Fruit fly (Drosophila melanogaster) whole organism, embryonic: ENCODE measurements around the gene CG16852.

Source experiments
- Bgb ChIP-seq: fragments of 200-800 bp; sonication (Bioruptor generic); IDR thresholded peaks from 2 replicates; pipeline ENCODE4 v1.3.6; 2022; ENCODE audit warnings: missing biosample characterization, missing genetic modification characterization; ENCODE audit not compliant: partially characterized antibody
- Bteb2 ChIP-seq: fragments of 200-800 bp; sonication (Bioruptor generic); optimal IDR thresholded peaks from 2 replicates; lab custom pipeline; 2016; ENCODE audit warnings: missing biosample characterization, missing genetic modification characterization
- CG1233 ChIP-seq: fragments of 200-800 bp; sonication (Bioruptor generic); optimal IDR thresholded peaks from 4 replicates; lab custom pipeline; 2018; ENCODE audit warnings: missing biosample characterization, mild to moderate bottlenecking, missing genetic modification characterization
- CG13287 ChIP-seq: fragments of 200-800 bp; sonication (Bioruptor generic); IDR thresholded peaks from 2 replicates; pipeline ENCODE4 v1.3.6; 2022; ENCODE audit warnings: missing biosample characterization, missing genetic modification characterization; ENCODE audit not compliant: partially characterized antibody
- CG13424 ChIP-seq: fragments of 200-800 bp; sonication (Bioruptor generic); optimal IDR thresholded peaks from 2 replicates; lab custom pipeline; 2019; ENCODE audit warnings: missing biosample characterization, mild to moderate bottlenecking, missing genetic modification characterization, moderate library complexity
- CG14710 ChIP-seq: fragments of 200-800 bp; sonication (Bioruptor generic); optimal IDR thresholded peaks from 3 replicates; lab custom pipeline; 2019; ENCODE audit warnings: missing biosample characterization, mild to moderate bottlenecking, missing genetic modification characterization, moderate library complexity
- CG1792 ChIP-seq: fragments of 200-800 bp; sonication (Bioruptor generic); optimal IDR thresholded peaks from 2 replicates; lab custom pipeline; 2016; ENCODE audit warnings: missing biosample characterization, missing genetic modification characterization
- CG2199 ChIP-seq: fragments of 200-800 bp; sonication (Bioruptor generic); IDR thresholded peaks from 3 replicates; pipeline ENCODE4 v1.3.6; 2022; ENCODE audit warnings: missing biosample characterization, missing genetic modification characterization
- CG2889 ChIP-seq: fragments of 200-800 bp; sonication (Bioruptor generic); IDR thresholded peaks from 3 replicates; pipeline ENCODE4 v1.3.6; 2022; ENCODE audit warnings: missing biosample characterization, missing genetic modification characterization
- CG32772 ChIP-seq: fragments of 200-800 bp; sonication (Bioruptor generic); IDR thresholded peaks from 2 replicates; pipeline ENCODE4 v1.3.6; 2022; ENCODE audit warnings: missing biosample characterization, missing genetic modification characterization
- CG33557 ChIP-seq: fragments of 200-800 bp; sonication (Bioruptor generic); optimal IDR thresholded peaks from 2 replicates; lab custom pipeline; 2019; ENCODE audit warnings: missing biosample characterization, mild to moderate bottlenecking, missing genetic modification characterization, moderate library complexity
- CG5953 ChIP-seq: fragments of 200-800 bp; sonication (Bioruptor generic); IDR thresholded peaks from 2 replicates; pipeline ENCODE4 v1.3.6; 2022; ENCODE audit warnings: missing biosample characterization, missing genetic modification characterization
- CG7987 ChIP-seq: fragments of 200-800 bp; sonication (Bioruptor generic); optimal IDR thresholded peaks from 2 replicates; lab custom pipeline; 2018; ENCODE audit warnings: missing biosample characterization, mild to moderate bottlenecking, missing genetic modification characterization, moderate library complexity
- CG8359 ChIP-seq: fragments of 200-800 bp; sonication (Bioruptor generic); optimal IDR thresholded peaks from 2 replicates; lab custom pipeline; 2017; ENCODE audit warnings: missing biosample characterization, mild to moderate bottlenecking, missing genetic modification characterization, borderline replicate concordance
- CTCF ChIP-seq: fragments of 200-800 bp; sonication (Bioruptor generic); optimal IDR thresholded peaks from 2 replicates; lab custom pipeline; 2017; ENCODE audit warnings: missing biosample characterization, mild to moderate bottlenecking, missing genetic modification characterization, moderate library complexity
- Dll ChIP-seq: fragments of 200-800 bp; sonication (Bioruptor generic); IDR thresholded peaks from 4 replicates; pipeline ENCODE4 v1.3.6; 2022; ENCODE audit warnings: missing biosample characterization, missing genetic modification characterization; ENCODE audit not compliant: partially characterized antibody
- Ets65A ChIP-seq: fragments of 200-800 bp; sonication (Bioruptor generic); peaks from one replicate; lab custom pipeline; 2016; ENCODE audit warnings: missing biosample characterization, missing genetic modification characterization
- Hsf ChIP-seq: fragments of 200-800 bp; sonication (Bioruptor generic); optimal IDR thresholded peaks from 3 replicates; lab custom pipeline; 2016; ENCODE audit warnings: missing biosample characterization, missing genetic modification characterization
- Lim3 ChIP-seq: fragments of 200-800 bp; sonication (Bioruptor generic); IDR thresholded peaks from 2 replicates; pipeline ENCODE4 v1.3.6; 2022; ENCODE audit warnings: missing biosample characterization, missing genetic modification characterization
- NK7.1 ChIP-seq: fragments of 200-800 bp; sonication (Bioruptor generic); optimal IDR thresholded peaks from 3 replicates; lab custom pipeline; 2016; ENCODE audit warnings: missing biosample characterization, missing genetic modification characterization
- Neu2 ChIP-seq: fragments of 200-800 bp; sonication (Bioruptor generic); optimal IDR thresholded peaks from 3 replicates; lab custom pipeline; 2016; ENCODE audit warnings: missing biosample characterization, missing genetic modification characterization, borderline replicate concordance
- Oaz ChIP-seq: fragments of 200-800 bp; sonication (Bioruptor generic); IDR thresholded peaks from 2 replicates; pipeline ENCODE4 v1.3.6; 2022; ENCODE audit warnings: missing biosample characterization, missing genetic modification characterization
- Poxn ChIP-seq: fragments of 200-800 bp; sonication (Bioruptor generic); IDR thresholded peaks from 2 replicates; pipeline ENCODE4 v1.3.6; 2022; ENCODE audit warnings: missing biosample characterization, missing genetic modification characterization
- Scr ChIP-seq: fragments of 200-800 bp; sonication (Bioruptor generic); IDR thresholded peaks from 2 replicates; pipeline ENCODE4 v1.3.6; 2022; ENCODE audit warnings: missing biosample characterization, missing genetic modification characterization; ENCODE audit not compliant: partially characterized antibody
- Sox102F ChIP-seq: fragments of 200-800 bp; sonication (Bioruptor generic); optimal IDR thresholded peaks from 2 replicates; lab custom pipeline; 2018; ENCODE audit warnings: missing biosample characterization, mild to moderate bottlenecking, missing genetic modification characterization, moderate library complexity
- Xbp1 ChIP-seq: fragments of 200-800 bp; sonication (Bioruptor generic); optimal IDR thresholded peaks from 3 replicates; lab custom pipeline; 2016; ENCODE audit warnings: missing biosample characterization, mild to moderate bottlenecking, missing genetic modification characterization
- YL-1 ChIP-seq: fragments of 200-800 bp; sonication (Bioruptor generic); optimal IDR thresholded peaks from 3 replicates; lab custom pipeline; 2017; ENCODE audit warnings: missing biosample characterization, mild to moderate bottlenecking, missing genetic modification characterization
- bigmax ChIP-seq: fragments of 200-800 bp; sonication (Bioruptor generic); optimal IDR thresholded peaks from 2 replicates; lab custom pipeline; 2018; ENCODE audit warnings: missing biosample characterization, mild to moderate bottlenecking, missing genetic modification characterization
- chinmo ChIP-seq: fragments of 200-800 bp; sonication (Bioruptor generic); IDR thresholded peaks from 4 replicates; pipeline ENCODE4 v1.3.6; 2022; ENCODE audit warnings: missing biosample characterization, missing genetic modification characterization; ENCODE audit not compliant: partially characterized antibody
- corto ChIP-seq: fragments of 200-800 bp; sonication (Bioruptor generic); optimal IDR thresholded peaks from 2 replicates; lab custom pipeline; 2016; ENCODE audit warnings: missing biosample characterization, mild to moderate bottlenecking, missing genetic modification characterization, moderate library complexity
- croc ChIP-seq: fragments of 200-800 bp; sonication (Bioruptor generic); conservative IDR thresholded peaks from 3 replicates; pipeline ENCODE4 v1.3.6; 2022; ENCODE audit warnings: missing biosample characterization, missing genetic modification characterization
- fd102C ChIP-seq: fragments of 200-800 bp; sonication (Bioruptor generic); optimal IDR thresholded peaks from 2 replicates; lab custom pipeline; 2018; ENCODE audit warnings: missing biosample characterization, mild to moderate bottlenecking, missing genetic modification characterization, moderate library complexity
- ftz-f1 ChIP-seq: fragments of 200-800 bp; sonication (Bioruptor generic); optimal IDR thresholded peaks from 2 replicates; lab custom pipeline; 2016; ENCODE audit warnings: missing biosample characterization, missing genetic modification characterization
- gcm ChIP-seq: fragments of 200-800 bp; sonication (Bioruptor generic); optimal IDR thresholded peaks from 2 replicates; lab custom pipeline; 2019; ENCODE audit warnings: missing biosample characterization, mild to moderate bottlenecking, missing genetic modification characterization, moderate library complexity
- gt ChIP-seq: fragments of 200-800 bp; sonication (Bioruptor generic); IDR thresholded peaks from 2 replicates; pipeline ENCODE4 v1.3.6; 2022; ENCODE audit warnings: missing biosample characterization, missing genetic modification characterization
- inv ChIP-seq: fragments of 200-800 bp; sonication (Bioruptor generic); IDR thresholded peaks from 2 replicates; pipeline ENCODE4 v1.3.6; 2022; ENCODE audit warnings: missing biosample characterization, missing genetic modification characterization; ENCODE audit not compliant: partially characterized antibody
- kay ChIP-seq: fragments of 200-800 bp; sonication (Bioruptor generic); optimal IDR thresholded peaks from 2 replicates; lab custom pipeline; 2016; ENCODE audit warnings: missing biosample characterization, missing genetic modification characterization
- knrl ChIP-seq: fragments of 200-800 bp; sonication (Bioruptor generic); IDR thresholded peaks from 3 replicates; pipeline ENCODE4 v1.3.6; 2022; ENCODE audit warnings: missing biosample characterization, missing genetic modification characterization; ENCODE audit not compliant: partially characterized antibody
- nerfin-2 ChIP-seq: fragments of 200-800 bp; sonication (Bioruptor generic); IDR thresholded peaks from 2 replicates; pipeline ENCODE4 v1.3.6; 2022; ENCODE audit warnings: missing biosample characterization, missing genetic modification characterization; ENCODE audit not compliant: partially characterized antibody
- phol ChIP-seq: fragments of 200-800 bp; sonication (Bioruptor generic); optimal IDR thresholded peaks from 3 replicates; lab custom pipeline; 2018; ENCODE audit warnings: missing biosample characterization, mild to moderate bottlenecking, missing genetic modification characterization, moderate library complexity
- salm ChIP-seq: fragments of 200-800 bp; sonication (Bioruptor generic); optimal IDR thresholded peaks from 2 replicates; lab custom pipeline; 2018; ENCODE audit warnings: missing biosample characterization, mild to moderate bottlenecking, missing genetic modification characterization
- sd ChIP-seq: fragments of 200-800 bp; sonication (Bioruptor generic); optimal IDR thresholded peaks from 3 replicates; lab custom pipeline; 2018; ENCODE audit warnings: missing biosample characterization, mild to moderate bottlenecking, missing genetic modification characterization, moderate library complexity
- seq ChIP-seq: fragments of 200-800 bp; sonication (Bioruptor generic); IDR thresholded peaks from 2 replicates; pipeline ENCODE4 v1.3.6; 2022; ENCODE audit warnings: missing biosample characterization, missing genetic modification characterization
- slou ChIP-seq: fragments of 200-800 bp; sonication (Bioruptor generic); optimal IDR thresholded peaks from 3 replicates; lab custom pipeline; 2016; ENCODE audit warnings: missing biosample characterization, missing genetic modification characterization
- stc ChIP-seq: fragments of 200-800 bp; sonication (Bioruptor generic); IDR thresholded peaks from 2 replicates; pipeline ENCODE4 v1.3.6; 2022; ENCODE audit warnings: missing biosample characterization, missing genetic modification characterization
- ttk ChIP-seq: fragments of 200-800 bp; sonication (Bioruptor generic); IDR thresholded peaks from 2 replicates; pipeline ENCODE4 v2.1.2; 2022; ENCODE audit warnings: missing biosample characterization, missing genetic modification characterization
- zfh2 ChIP-seq: fragments of 200-800 bp; sonication (Bioruptor generic); optimal IDR thresholded peaks from 2 replicates; lab custom pipeline; 2016; ENCODE audit warnings: missing biosample characterization, missing genetic modification characterization

Gene CG16852

dm6 chr2L:13548786-13549780, 8.5 kb downstream of the CG16852 start, which contains the start of gene B4 (continued):
- TF ChIP-seq phol (tag; lab: Kevin White, UChicago): peak; percentile 68
- peak; percentile 51; the same call in 1 of the 2 replicates for TF ChIP-seq seq (GFP tag; lab: Robert Waterston, UW)
- TF ChIP-seq CG1233 (GFP tag; lab: Kevin White, UChicago): peak; percentile 16
- TF ChIP-seq CTCF (GFP tag; lab: Kevin White, UChicago): no peak
- TF ChIP-seq slou: peak; percentile 14
- peak; percentile 91 for TF ChIP-seq CG14710 (tag; lab: Kevin White, UChicago)
- 0 out of 2 replicates have a peak, but pooled peaks have one; percentile 37 for TF ChIP-seq ttk (GFP tag; lab: Robert Waterston, UW)
- TF ChIP-seq CG1792 (GFP tag; lab: Kevin White, UChicago): no peak
- no peak for TF ChIP-seq Scr (GFP tag; lab: Robert Waterston, UW)
- peak; percentile 31 for TF ChIP-seq gcm
- TF ChIP-seq kay (GFP tag; lab: Kevin White, UChicago): no peak
- TF ChIP-seq salm (tag; lab: Kevin White, UChicago): peak; percentile 30
- peak; percentile 65; the same call in 1 of the 2 replicates for TF ChIP-seq CG5953 (GFP tag; lab: Robert Waterston, UW)
- peak; percentile 81; the same call in 2 of the 4 replicates for TF ChIP-seq chinmo (GFP tag; lab: Robert Waterston, UW)
- TF ChIP-seq NK7.1 (GFP tag; lab: Kevin White, UChicago): peak; percentile 2
- peak; percentile 67 for TF ChIP-seq Bgb
- 0 out of 2 replicates have a peak, but pooled peaks have one; percentile 18 for TF ChIP-seq CG32772 (GFP tag; lab: Robert Waterston, UW)
- TF ChIP-seq bigmax (GFP tag; lab: Kevin White, UChicago): peak; percentile 1
- no peak for TF ChIP-seq CG13424 (tag; lab: Kevin White, UChicago)
- TF ChIP-seq inv (GFP tag; lab: Robert Waterston, UW): peak; percentile 26; the same call in 1 of the 2 replicates
- no peak for TF ChIP-seq Oaz (GFP tag; lab: Robert Waterston, UW)
- no peak for TF ChIP-seq CG2889
- TF ChIP-seq ftz-f1 (GFP tag; lab: Kevin White, UChicago): peak; percentile 61
- TF ChIP-seq gt: no peak
- no peak for TF ChIP-seq Bteb2 (GFP tag; lab: Kevin White, UChicago)
- peak; percentile 26 for TF ChIP-seq sd (tag; lab: Kevin White, UChicago)
- TF ChIP-seq Poxn (GFP tag; lab: Robert Waterston, UW): no peak
- TF ChIP-seq Neu2 (GFP tag; lab: Kevin White, UChicago): no peak
- TF ChIP-seq corto: peak; percentile 21
- no peak for TF ChIP-seq Hsf (GFP tag; lab: Kevin White, UChicago)
- TF ChIP-seq CG8359 (GFP tag; lab: Kevin White, UChicago): peak; percentile 35
- TF ChIP-seq Sox102F: no peak
- peak; percentile 36; the same call in 1 of the 2 replicates for TF ChIP-seq stc (GFP tag; lab: Robert Waterston, UW)
- peak; percentile 72; the same call in 2 of the 3 replicates for TF ChIP-seq CG2199 (GFP tag; lab: Robert Waterston, UW)
- TF ChIP-seq croc (GFP tag; lab: Robert Waterston, UW): no peak
- no peak for TF ChIP-seq fd102C
- TF ChIP-seq zfh2 (GFP tag; lab: Kevin White, UChicago): peak; percentile 1
- 0 out of 3 replicates have a peak, but pooled peaks have one; percentile 31 for TF ChIP-seq knrl (GFP tag; lab: Robert Waterston, UW)
- peak; percentile 24 for TF ChIP-seq Ets65A
- TF ChIP-seq CG7987 (GFP tag; lab: Kevin White, UChicago): peak; percentile 81
- TF ChIP-seq YL-1: peak; percentile 11
- no peak for TF ChIP-seq Xbp1
- TF ChIP-seq nerfin-2 (GFP tag; lab: Robert Waterston, UW): peak; percentile 35; the same call in 1 of the 2 replicates
- TF ChIP-seq CG33557 (GFP tag; lab: Kevin White, UChicago): no peak
- peak; percentile 66 for TF ChIP-seq CG13287 (GFP tag; lab: Robert Waterston, UW)
- TF ChIP-seq Lim3: no peak
- TF ChIP-seq Dll (GFP tag; lab: Robert Waterston, UW): no peak
